Worm (Caenorhabditis elegans) whole organism, L2 larva: ENCODE measurements around the gene srz-75.

Source experiments
- dmd-4 ChIP-seq: sonication (generic microtip); optimal IDR thresholded peaks from 2 replicates; lab custom pipeline; 2017; ENCODE audit warnings: missing biosample characterization, missing genetic modification characterization
- egl-27 ChIP-seq: sonication (generic microtip); optimal IDR thresholded peaks from 3 replicates; lab custom pipeline; 2017; ENCODE audit warnings: missing biosample characterization, missing genetic modification reagents, missing genetic modification characterization
- fos-1 ChIP-seq: fragments of 150-350 bp; optimal IDR thresholded peaks from 2 replicates; lab custom pipeline; 2014; ENCODE audit warnings: missing biosample characterization, missing genetic modification characterization
- lin-13 ChIP-seq: fragments of 150-350 bp; optimal IDR thresholded peaks from 2 replicates; lab custom pipeline; 2014; ENCODE audit warnings: missing biosample characterization, missing genetic modification reagents, missing genetic modification characterization
- nhr-10 ChIP-seq: sonication (generic microtip); optimal IDR thresholded peaks from 2 replicates; lab custom pipeline; 2017; ENCODE audit warnings: missing biosample characterization, missing genetic modification characterization
- nhr-11 ChIP-seq: fragments of 150-350 bp; optimal IDR thresholded peaks from 2 replicates; lab custom pipeline; 2014; ENCODE audit warnings: missing biosample characterization, missing genetic modification characterization
- nhr-237 ChIP-seq: fragments of 150-350 bp; optimal IDR thresholded peaks from 2 replicates; lab custom pipeline; 2014; ENCODE audit warnings: missing biosample characterization, missing genetic modification characterization
- snpc-4 ChIP-seq: fragments of 150-350 bp; optimal IDR thresholded peaks from 2 replicates; lab custom pipeline; 2014; ENCODE audit warnings: missing biosample characterization, missing genetic modification characterization
- unc-62 ChIP-seq: fragments of 150-350 bp; optimal IDR thresholded peaks from 2 replicates; lab custom pipeline; 2014; ENCODE audit warnings: missing biosample characterization, missing genetic modification reagents, missing genetic modification characterization
- zag-1 ChIP-seq: fragments of 150-350 bp; optimal IDR thresholded peaks from 2 replicates; lab custom pipeline; 2014; ENCODE audit warnings: missing biosample characterization, missing genetic modification characterization
- ztf-11 ChIP-seq: sonication (generic microtip); optimal IDR thresholded peaks from 2 replicates; lab custom pipeline; 2017; ENCODE audit warnings: missing biosample characterization, missing genetic modification characterization
- ztf-4 ChIP-seq: fragments of 150-350 bp; optimal IDR thresholded peaks from 2 replicates; lab custom pipeline; 2014; ENCODE audit warnings: missing biosample characterization, missing genetic modification characterization

DNA sequence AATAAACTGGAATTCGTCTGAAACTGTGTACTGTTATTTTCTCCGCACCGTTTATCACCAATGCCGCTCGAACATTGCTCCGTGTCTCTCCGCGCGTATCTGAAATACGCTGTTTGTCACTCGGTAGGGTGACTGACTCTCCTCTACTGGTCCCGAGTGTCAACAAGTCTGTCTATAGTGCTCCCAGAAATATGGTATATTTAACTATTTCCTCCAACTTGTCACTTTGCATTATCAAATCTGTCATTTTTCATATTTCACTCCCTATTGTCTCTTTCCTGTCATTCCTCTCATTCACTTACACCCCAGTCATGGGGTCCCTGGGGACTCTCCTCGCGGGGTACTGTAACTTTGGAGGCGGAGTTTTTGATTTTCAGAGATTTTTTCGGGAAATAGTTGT lies 36.2 kb downstream of the srz-75 start, which contains the start of gene hlh-17:
- TF ChIP-seq fos-1 (tag; lab: Kevin White, UChicago): no peak
- no peak for TF ChIP-seq ztf-4 (tag; lab: Kevin White, UChicago)
- TF ChIP-seq dmd-4 (tag; lab: Kevin White, UChicago): no peak
- TF ChIP-seq unc-62: no peak
- no peak for TF ChIP-seq egl-27 (tag; lab: Kevin White, UChicago)
- TF ChIP-seq nhr-11 (tag; lab: Kevin White, UChicago): no peak
- no peak for TF ChIP-seq snpc-4
- TF ChIP-seq zag-1 (tag; lab: Kevin White, UChicago): no peak
- TF ChIP-seq ztf-11: no peak
- TF ChIP-seq nhr-10 (tag; lab: Kevin White, UChicago): no peak
- no peak for TF ChIP-seq nhr-237 (tag; lab: Kevin White, UChicago)
- TF ChIP-seq lin-13: no peak
